In genomic region chr3R:13794666-13795055, dm6 we compare ENCODE assay signal across 6 fruit fly cellular contexts.
TF ChIP-seq lines count a peak whose summit lies in the region.

No protein-coding gene starts in this region.

- TF ChIP-seq CTCF in whole organism, embryonic (GFP tag; optimal IDR thresholded peaks at IDR 0.05; lab: Kevin White, UChicago) = no peak

TF ChIP-seq in whole organism, 6 proteins besides CTCF, POLR2A, EP300 and RAD21:
- TF ChIP-seq EcR (GFP tag; optimal IDR thresholded peaks at IDR 0.05; lab: Kevin White, UChicago) (peak in 1 of 2 experiments; percentile 80), usp (GFP tag; optimal IDR thresholded peaks at IDR 0.05; lab: Kevin White, UChicago) (no peak), Dll (optimal IDR thresholded peaks at IDR 0.05; lab: Kevin White, UChicago) (peak; percentile 50), CG8478 (optimal IDR thresholded peaks at IDR 0.05; lab: Kevin White, UChicago) (peak; percentile 84), pan (optimal IDR thresholded peaks at IDR 0.05; lab: Kevin White, UChicago) (no peak), psq (optimal IDR thresholded peaks at IDR 0.05; lab: Kevin White, UChicago) (no peak)
TF ChIP-seq in whole organism: peak in this region for 3.

TF ChIP-seq in whole organism, adult, 20 proteins besides CTCF, POLR2A, EP300 and RAD21:
- TF ChIP-seq CG12768 (GFP tag; optimal IDR thresholded peaks at IDR 0.05; lab: Kevin White, UChicago) = peak; percentile 25
- TF ChIP-seq CG7101 (tag; optimal IDR thresholded peaks at IDR 0.05; lab: Kevin White, UChicago) = no peak
- no peak for TF ChIP-seq CG14711 (tag; optimal IDR thresholded peaks at IDR 0.05; lab: Kevin White, UChicago)
- TF ChIP-seq kay (GFP tag; lab: Kevin White, UChicago; ENCODE audit: borderline replicate concordance) = no peak
- TF ChIP-seq CG1620 (GFP tag; optimal IDR thresholded peaks at IDR 0.05; lab: Kevin White, UChicago) = no peak
- no peak for TF ChIP-seq bab1 (GFP tag; optimal IDR thresholded peaks at IDR 0.05; lab: Kevin White, UChicago)

TF ChIP-seq in whole organism, embryonic, 481 proteins besides CTCF, POLR2A, EP300 and RAD21 (continues in another document):
- TF ChIP-seq oc (tag; optimal IDR thresholded peaks at IDR 0.05; lab: Kevin White, UChicago) (peak; percentile 32), bsh (GFP tag; optimal IDR thresholded peaks at IDR 0.05; lab: Kevin White, UChicago) (peak in 1 of 2 experiments; percentile 14), Ssrp (tag; optimal IDR thresholded peaks at IDR 0.05; lab: Kevin White, UChicago) (no peak), CG4707 (GFP tag; optimal IDR thresholded peaks at IDR 0.05; lab: Kevin White, UChicago) (no peak), CG17802 (tag; optimal IDR thresholded peaks at IDR 0.05; lab: Kevin White, UChicago) (peak; percentile 70), CG7786 (GFP tag; optimal IDR thresholded peaks at IDR 0.05; lab: Kevin White, UChicago) (no peak), Nf-YC (tag; optimal IDR thresholded peaks at IDR 0.05; lab: Kevin White, UChicago) (peak; percentile 50), Vsx1 (GFP tag; optimal IDR thresholded peaks at IDR 0.05; lab: Kevin White, UChicago) (peak; percentile 46), yki (optimal IDR thresholded peaks at IDR 0.05; lab: Kevin White, UChicago) (peak; percentile 73), vfl (GFP tag; optimal IDR thresholded peaks at IDR 0.05; lab: Kevin White, UChicago) (no peak), CG10321 (GFP tag; IDR thresholded peaks at IDR 0.05; lab: Robert Waterston, UW) (peak; percentile 71), sc (optimal IDR thresholded peaks at IDR 0.05; lab: Kevin White, UChicago) (no peak), sc (GFP tag; optimal IDR thresholded peaks at IDR 0.05; lab: Kevin White, UChicago) (no peak), NfI (GFP tag; optimal IDR thresholded peaks at IDR 0.05; lab: Kevin White, UChicago) (no peak), CG14710 (tag; optimal IDR thresholded peaks at IDR 0.05; lab: Kevin White, UChicago) (peak; percentile 1), CG17829 (tag; optimal IDR thresholded peaks at IDR 0.05; lab: Kevin White, UChicago) (no peak), sd (tag; optimal IDR thresholded peaks at IDR 0.05; lab: Kevin White, UChicago) (peak; percentile 81), crp (GFP tag; optimal IDR thresholded peaks at IDR 0.05; lab: Kevin White, UChicago) (peak in 1 of 2 experiments; percentile 19), CG42726 (GFP tag; IDR thresholded peaks at IDR 0.05; lab: Robert Waterston, UW; ENCODE audit: partially characterized antibody) (no peak), CG12391 (tag; optimal IDR thresholded peaks at IDR 0.05; lab: Kevin White, UChicago) (no peak)

TF ChIP-seq in whole organism, prepupa, 60 proteins besides CTCF, POLR2A, EP300 and RAD21 (continues in another document):
- TF ChIP-seq Gug (GFP tag; IDR thresholded peaks at IDR 0.05; lab: Robert Waterston, UW) (no peak), pdm3 (GFP tag; optimal IDR thresholded peaks at IDR 0.05; lab: Kevin White, UChicago) (no peak), net (GFP tag; optimal IDR thresholded peaks at IDR 0.05; lab: Kevin White, UChicago) (no peak), Met (GFP tag; optimal IDR thresholded peaks at IDR 0.05; lab: Kevin White, UChicago) (peak; percentile 23), Sox102F (GFP tag; optimal IDR thresholded peaks at IDR 0.05; lab: Kevin White, UChicago) (no peak), CG10631 (GFP tag; optimal IDR thresholded peaks at IDR 0.05; lab: Kevin White, UChicago) (no peak), CG3032 (tag; optimal IDR thresholded peaks at IDR 0.05; lab: Kevin White, UChicago) (no peak), Hr4 (GFP tag; optimal IDR thresholded peaks at IDR 0.05; lab: Kevin White, UChicago) (no peak), dac (GFP tag; optimal IDR thresholded peaks at IDR 0.05; lab: Kevin White, UChicago) (no peak), CG1621 (tag; optimal IDR thresholded peaks at IDR 0.05; lab: Kevin White, UChicago) (no peak), topi (GFP tag; optimal IDR thresholded peaks at IDR 0.05; lab: Kevin White, UChicago) (no peak), OdsH (GFP tag; optimal IDR thresholded peaks at IDR 0.05; lab: Kevin White, UChicago) (no peak), spab (GFP tag; optimal IDR thresholded peaks at IDR 0.05; lab: Kevin White, UChicago) (no peak), CG31627 (GFP tag; optimal IDR thresholded peaks at IDR 0.05; lab: Kevin White, UChicago) (no peak), CG6808 (GFP tag; optimal IDR thresholded peaks at IDR 0.05; lab: Kevin White, UChicago) (no peak), CG11762 (GFP tag; optimal IDR thresholded peaks at IDR 0.05; lab: Kevin White, UChicago; ENCODE audit: insufficient read depth) (no peak), cyc (GFP tag; optimal IDR thresholded peaks at IDR 0.05; lab: Kevin White, UChicago) (no peak), CG11294 (GFP tag; IDR thresholded peaks at IDR 0.05; lab: Robert Waterston, UW) (no peak), Hr38 (GFP tag; optimal IDR thresholded peaks at IDR 0.05; lab: Kevin White, UChicago) (no peak), Lpt (GFP tag; optimal IDR thresholded peaks at IDR 0.05; lab: Kevin White, UChicago) (peak; percentile 23), fd85E (GFP tag; optimal IDR thresholded peaks at IDR 0.05; lab: Kevin White, UChicago) (no peak), CG4318 (GFP tag; optimal IDR thresholded peaks at IDR 0.05; lab: Kevin White, UChicago) (no peak)

TF ChIP-seq in whole organism, pupa, 21 proteins besides CTCF, POLR2A, EP300 and RAD21:
- TF ChIP-seq CG8301 (tag; optimal IDR thresholded peaks at IDR 0.05; lab: Kevin White, UChicago) (no peak), CG14655 (GFP tag; optimal IDR thresholded peaks at IDR 0.05; lab: Kevin White, UChicago) (no peak), Ets98B (GFP tag; IDR thresholded peaks at IDR 0.05; lab: Robert Waterston, UW) (peak; percentile 21; the same call in 1 of the 2 replicates), Pif1A (GFP tag; optimal IDR thresholded peaks at IDR 0.05; lab: Kevin White, UChicago) (no peak), CG15710 (tag; optimal IDR thresholded peaks at IDR 0.05; lab: Kevin White, UChicago) (no peak), CG34367 (tag; optimal IDR thresholded peaks at IDR 0.05; lab: Kevin White, UChicago) (no peak), fd96Ca (GFP tag; IDR thresholded peaks at IDR 0.05; lab: Robert Waterston, UW) (no peak), gl (tag; optimal IDR thresholded peaks at IDR 0.05; lab: Kevin White, UChicago) (no peak), CG13204 (GFP tag; optimal IDR thresholded peaks at IDR 0.05; lab: Kevin White, UChicago) (no peak), CG4496 (GFP tag; IDR thresholded peaks at IDR 0.05; lab: Robert Waterston, UW) (peak; percentile 30; the same call in 1 of the 3 replicates), CG9948 (tag; optimal IDR thresholded peaks at IDR 0.05; lab: Kevin White, UChicago) (no peak), D1 (tag; optimal IDR thresholded peaks at IDR 0.05; lab: Kevin White, UChicago) (no peak), CG17806 (tag; optimal IDR thresholded peaks at IDR 0.05; lab: Kevin White, UChicago) (no peak), CG8159 (tag; optimal IDR thresholded peaks at IDR 0.05; lab: Kevin White, UChicago) (no peak), rn (GFP tag; IDR thresholded peaks at IDR 0.05; lab: Robert Waterston, UW) (no peak), CG12605 (GFP tag; IDR thresholded peaks at IDR 0.05; lab: Robert Waterston, UW) (no peak; the same call in 1 of the 2 replicates), CG10348 (GFP tag; IDR thresholded peaks at IDR 0.05; lab: Robert Waterston, UW) (no peak), EcR (GFP tag; optimal IDR thresholded peaks at IDR 0.05; lab: Kevin White, UChicago) (peak; percentile 86), CG32121 (GFP tag; IDR thresholded peaks at IDR 0.05; lab: Robert Waterston, UW) (no peak), Snoo (tag; optimal IDR thresholded peaks at IDR 0.05; lab: Kevin White, UChicago) (no peak), Pif1B (GFP tag; optimal IDR thresholded peaks at IDR 0.05; lab: Kevin White, UChicago) (peak; percentile 11)
TF ChIP-seq in whole organism, pupa: peak in this region for 4.

TF ChIP-seq in whole organism, wandering third instar larva, 38 proteins besides CTCF, POLR2A, EP300 and RAD21:
- TF ChIP-seq Vsx2 (GFP tag; optimal IDR thresholded peaks at IDR 0.05; lab: Kevin White, UChicago; ENCODE audit: partially characterized antibody) (peak; percentile 36), Jra (GFP tag; optimal IDR thresholded peaks at IDR 0.05; lab: Kevin White, UChicago) (no peak), dl (GFP tag; optimal IDR thresholded peaks at IDR 0.05; lab: Kevin White, UChicago; ENCODE audit: insufficient read depth in 1 of 2, partially characterized antibody in 2 of 2) (peak in 1 of 2 experiments; percentile 44), Dif (GFP tag; optimal IDR thresholded peaks at IDR 0.05; lab: Kevin White, UChicago; ENCODE audit: partially characterized antibody) (peak; percentile 60), fru (GFP tag; optimal IDR thresholded peaks at IDR 0.05; lab: Kevin White, UChicago) (peak; percentile 19)
